Worm (Caenorhabditis elegans) whole organism, L1 larva: Measurements from ENCODE around the gene clec-127.

ENCODE experiments used
- C04F5.9 ChIP-seq: sonication (generic microtip); optimal IDR thresholded peaks from 2 replicates; lab custom pipeline; 2016; ENCODE audit warnings: missing genetic modification characterization, missing compliant biosample characterization
- C16A3.4 ChIP-seq: fragments of 150-350 bp; optimal IDR thresholded peaks from 2 replicates; lab custom pipeline; 2014; ENCODE audit warnings: missing biosample characterization, missing genetic modification characterization
- C34B4.2 ChIP-seq: sonication (generic microtip); optimal IDR thresholded peaks from 2 replicates; lab custom pipeline; 2017; ENCODE audit warnings: mild to moderate bottlenecking, missing genetic modification characterization, missing compliant biosample characterization
- F16B12.6 ChIP-seq: fragments of 150-350 bp; optimal IDR thresholded peaks from 2 replicates; lab custom pipeline; 2014; ENCODE audit warnings: missing biosample characterization, missing genetic modification characterization
- Y116A8C.19 ChIP-seq: sonication (generic microtip); optimal IDR thresholded peaks from 2 replicates; lab custom pipeline; 2016; ENCODE audit warnings: missing compliant biosample characterization, missing genetic modification characterization, borderline replicate concordance
- alr-1 ChIP-seq: fragments of 200-800 bp; sonication (Bioruptor generic); optimal IDR thresholded peaks from 2 replicates; lab custom pipeline; 2018; ENCODE audit warnings: borderline replicate concordance, mild to moderate bottlenecking, missing genetic modification characterization, missing compliant biosample characterization
- blmp-1 ChIP-seq: fragments of 150-350 bp; optimal IDR thresholded peaks from 2 replicates; lab custom pipeline; 2014; ENCODE audit warnings: missing biosample characterization, missing genetic modification characterization
- ceh-63 ChIP-seq: fragments of 200-800 bp; sonication (Bioruptor generic); optimal IDR thresholded peaks from 2 replicates; lab custom pipeline; 2018; ENCODE audit warnings: mild to moderate bottlenecking, missing genetic modification characterization, missing compliant biosample characterization
- ceh-8 ChIP-seq: fragments of 200-800 bp; sonication (Bioruptor generic); optimal IDR thresholded peaks from 2 replicates; lab custom pipeline; 2018; ENCODE audit warnings: mild to moderate bottlenecking, missing genetic modification characterization, moderate library complexity, missing compliant biosample characterization
- ceh-82 ChIP-seq, 3 experiments: fragments of 150-350 bp in 1 of 3; sonication (generic microtip) in 2 of 3; optimal IDR thresholded peaks; 2 replicates each; lab custom pipeline; 2014 to 2017; ENCODE audit warnings: missing biosample characterization in 3 of 3, missing genetic modification characterization in 3 of 3
- ceh-88 ChIP-seq: fragments of 200-800 bp; sonication (Bioruptor generic); IDR thresholded peaks from 2 replicates; pipeline ENCODE4 v1.3.6; 2022; ENCODE audit warnings: missing genetic modification characterization, missing compliant biosample characterization
- dsc-1 ChIP-seq: sonication (generic microtip); optimal IDR thresholded peaks from 2 replicates; lab custom pipeline; 2016; ENCODE audit warnings: mild to moderate bottlenecking, missing genetic modification characterization, missing compliant biosample characterization
- egl-13 ChIP-seq: sonication (generic microtip); optimal IDR thresholded peaks from 2 replicates; lab custom pipeline; 2016; ENCODE audit warnings: missing genotype, missing genetic modification reagents, missing genetic modification characterization, missing compliant biosample characterization
- egl-27 ChIP-seq, 2 experiments: fragments of 150-350 bp in 1 of 2; sonication (generic microtip); optimal IDR thresholded peaks; 3 replicates each; lab custom pipeline; 2017 to 2018; ENCODE audit warnings: missing biosample characterization in 2 of 2, missing genetic modification characterization in 2 of 2, missing genetic modification reagents in 2 of 2
- elt-3 ChIP-seq, 6 experiments: fragments of 150-350 bp in 1 of 6; sonication (generic microtip); optimal IDR thresholded peaks; 2 replicates each; lab custom pipeline; 2017 to 2018; ENCODE audit warnings: missing biosample characterization in 6 of 6, missing genetic modification characterization in 6 of 6, inconsistent platforms in 1 of 6
- ets-5 ChIP-seq: fragments of 200-800 bp; sonication (Bioruptor generic); IDR thresholded peaks from 2 replicates; pipeline ENCODE4 v1.3.6; 2022; ENCODE audit warnings: missing genetic modification characterization, missing compliant biosample characterization
- fkh-4 ChIP-seq: sonication (generic microtip); optimal IDR thresholded peaks from 2 replicates; lab custom pipeline; 2016; ENCODE audit warnings: missing compliant biosample characterization, missing genetic modification characterization, borderline replicate concordance
- hlh-4 ChIP-seq: sonication (generic microtip); optimal IDR thresholded peaks from 2 replicates; lab custom pipeline; 2016; ENCODE audit warnings: mild to moderate bottlenecking, missing genetic modification characterization, missing compliant biosample characterization
- hpl-2 ChIP-seq: fragments of 150-350 bp; optimal IDR thresholded peaks from 2 replicates; lab custom pipeline; 2014; ENCODE audit warnings: missing biosample characterization, missing genetic modification reagents, missing genetic modification characterization
- lin-13 ChIP-seq: fragments of 150-350 bp; optimal IDR thresholded peaks from 2 replicates; lab custom pipeline; 2014; ENCODE audit warnings: missing biosample characterization, missing genetic modification reagents, missing genetic modification characterization
- lin-35 ChIP-seq, 2 experiments: fragments of 150-350 bp; optimal IDR thresholded peaks; 2 replicates each; lab custom pipeline; 2014; ENCODE audit warnings: missing biosample characterization in 2 of 2, missing genetic modification characterization in 2 of 2, missing genetic modification reagents in 2 of 2
- mdl-1 ChIP-seq, 2 experiments: fragments of 150-350 bp; optimal IDR thresholded peaks; 2 replicates each; lab custom pipeline; 2014 to 2017; ENCODE audit warnings: missing biosample characterization in 2 of 2, missing genetic modification characterization in 2 of 2, inconsistent platforms in 1 of 2
- mef-2 ChIP-seq: fragments of 150-350 bp; optimal IDR thresholded peaks from 2 replicates; lab custom pipeline; 2014; ENCODE audit warnings: missing biosample characterization, missing genetic modification characterization
- mep-1 ChIP-seq: fragments of 150-350 bp; optimal IDR thresholded peaks from 2 replicates; lab custom pipeline; 2014; ENCODE audit warnings: missing biosample characterization, missing genetic modification characterization
- nhr-12 ChIP-seq: sonication (generic microtip); optimal IDR thresholded peaks from 2 replicates; lab custom pipeline; 2017; ENCODE audit warnings: missing biosample characterization, missing genetic modification characterization
- nhr-71 ChIP-seq: sonication (generic microtip); optimal IDR thresholded peaks from 2 replicates; lab custom pipeline; 2016; ENCODE audit warnings: mild to moderate bottlenecking, missing genetic modification characterization, moderate library complexity, missing compliant biosample characterization
- nhr-76 ChIP-seq: sonication (generic microtip); optimal IDR thresholded peaks from 2 replicates; lab custom pipeline; 2017; ENCODE audit warnings: missing biosample characterization, missing genetic modification characterization
- nhr-77 ChIP-seq: fragments of 150-350 bp; optimal IDR thresholded peaks from 2 replicates; lab custom pipeline; 2014; ENCODE audit warnings: missing biosample characterization, missing genetic modification characterization
- nhr-85 ChIP-seq: sonication (generic microtip); peaks from one replicate; lab custom pipeline; 2016; ENCODE audit warnings: missing genetic modification characterization, inconsistent platforms, missing compliant biosample characterization
- nhr-90 ChIP-seq: sonication (generic microtip); optimal IDR thresholded peaks from 2 replicates; lab custom pipeline; 2016; ENCODE audit warnings: mild to moderate bottlenecking, missing genetic modification characterization, missing compliant biosample characterization; ENCODE audit not compliant: poor library complexity
- skn-1 ChIP-seq: fragments of 150-350 bp; optimal IDR thresholded peaks from 2 replicates; lab custom pipeline; 2014; ENCODE audit warnings: missing biosample characterization, missing genetic modification characterization
- snu-23 ChIP-seq: sonication (generic microtip); optimal IDR thresholded peaks from 2 replicates; lab custom pipeline; 2016; ENCODE audit warnings: missing genetic modification characterization, missing compliant biosample characterization
- sox-4 ChIP-seq: sonication (generic microtip); optimal IDR thresholded peaks from 2 replicates; lab custom pipeline; 2016; ENCODE audit warnings: missing genetic modification characterization, missing compliant biosample characterization
- sptf-1 ChIP-seq: fragments of 150-350 bp; optimal IDR thresholded peaks from 2 replicates; lab custom pipeline; 2014; ENCODE audit warnings: missing biosample characterization, missing genetic modification characterization
- sup-37 ChIP-seq: fragments of 200-800 bp; sonication (Bioruptor generic); optimal IDR thresholded peaks from 2 replicates; lab custom pipeline; 2018; ENCODE audit warnings: mild to moderate bottlenecking, missing genetic modification characterization, missing compliant biosample characterization
- unc-130 ChIP-seq: fragments of 150-350 bp; optimal IDR thresholded peaks from 2 replicates; lab custom pipeline; 2017; ENCODE audit warnings: missing biosample characterization, missing genetic modification characterization, inconsistent platforms
- unc-30 ChIP-seq: sonication (generic microtip); optimal IDR thresholded peaks from 2 replicates; lab custom pipeline; 2017; ENCODE audit warnings: missing biosample characterization, missing genetic modification characterization
- zag-1 ChIP-seq: fragments of 150-350 bp; optimal IDR thresholded peaks from 2 replicates; lab custom pipeline; 2014; ENCODE audit warnings: missing biosample characterization, missing genetic modification characterization
- ztf-4 ChIP-seq: fragments of 150-350 bp; optimal IDR thresholded peaks from 2 replicates; lab custom pipeline; 2014; ENCODE audit warnings: missing biosample characterization, missing genetic modification characterization

The clec-127 gene

DNA sequence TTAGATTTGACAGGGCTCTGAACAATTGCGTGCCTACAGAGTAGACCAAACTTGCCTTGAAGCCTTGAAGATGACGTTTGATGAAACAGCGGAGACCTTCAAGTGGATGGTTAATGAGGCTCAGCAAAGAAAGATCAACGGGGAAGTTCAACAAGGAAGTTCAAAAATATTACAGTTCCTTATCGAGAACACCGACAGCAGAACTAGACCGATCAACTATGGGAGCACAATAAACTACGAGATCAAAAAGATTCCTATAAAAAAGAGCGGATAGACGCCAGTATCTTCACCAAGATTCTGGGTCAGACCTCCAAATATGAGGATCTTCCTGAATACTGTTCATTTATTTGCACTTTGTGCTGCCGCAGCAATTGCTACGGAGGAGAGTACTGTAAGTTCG, 10.7 kb upstream of the clec-127 start, which contains the start of gene clec-134:
TSS of gene clec-134 (plus strand) at position 301 of the 400 bp plus-strand sequence.
- TF ChIP-seq fkh-4 (no peak), unc-30 (no peak), lin-13 (GFP tag; lab: Kevin White, UChicago) (no peak), C04F5.9 (tag; lab: Kevin White, UChicago) (no peak), dsc-1 (tag; lab: Kevin White, UChicago) (no peak), skn-1 (tag; lab: Kevin White, UChicago) (no peak)

DNA sequence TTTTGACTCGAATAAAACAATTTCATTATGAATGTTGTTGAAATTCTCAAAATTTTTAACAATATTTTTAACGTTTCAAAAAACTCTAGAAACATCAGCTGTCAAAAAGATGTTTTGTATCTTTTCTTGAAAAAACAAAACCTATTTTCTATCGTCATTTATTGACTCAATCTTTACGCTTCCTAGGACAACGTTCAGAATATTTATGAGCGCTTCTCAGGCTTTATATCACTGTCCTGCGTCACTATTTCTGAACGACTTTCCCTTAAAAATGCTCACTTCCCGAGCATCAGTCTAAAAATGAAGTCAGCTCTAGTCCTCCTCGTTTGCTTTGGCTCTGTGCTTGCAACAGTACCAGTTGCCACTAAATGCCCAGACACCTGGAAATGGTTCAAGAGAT, 9.1 kb upstream of the clec-127 start, which contains the start of gene clec-133:
TSS of gene clec-133 (plus strand) at position 301 of the 400 bp plus-strand sequence.
- TF ChIP-seq nhr-90 (tag; lab: Kevin White, UChicago) (no peak), alr-1 (tag; lab: Kevin White, UChicago) (no peak), mdl-1 (tag; optimal IDR thresholded peaks at IDR 0.05; lab: Kevin White, UChicago) (no peak), ceh-8 (GFP tag; lab: Kevin White, UChicago) (no peak), nhr-85 (tag; lab: Kevin White, UChicago) (no peak), sox-4 (no peak), ztf-4 (tag; lab: Kevin White, UChicago) (no peak), mef-2 (tag; lab: Kevin White, UChicago) (no peak), snu-23 (GFP tag; lab: Kevin White, UChicago) (no peak), ceh-88 (GFP tag; lab: Robert Waterston, UW) (no peak)

DNA sequence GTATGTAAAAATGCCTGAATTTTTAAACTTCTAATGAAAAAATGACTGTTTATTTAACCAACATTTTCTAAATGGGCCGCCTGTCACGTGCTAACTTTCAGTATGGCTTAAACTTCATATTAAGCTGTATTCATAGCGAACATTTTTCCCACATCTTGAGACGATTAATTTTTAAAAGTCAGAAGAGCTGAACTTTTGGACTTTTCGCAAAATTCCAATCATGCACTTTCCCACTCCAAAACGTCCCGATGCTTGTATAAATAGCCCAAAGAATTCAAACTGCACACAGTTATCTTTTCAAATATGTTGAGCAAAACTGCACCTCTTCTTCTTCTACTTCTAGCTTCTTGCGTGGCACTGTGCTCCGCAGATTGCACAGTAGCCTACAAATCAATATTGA, 7.7 kb upstream of the clec-127 start, which contains the start of gene clec-132:
TSS of gene clec-132 (plus strand) at position 301 of the 400 bp plus-strand sequence.
- no peak for TF ChIP-seq sup-37
- TF ChIP-seq zag-1 (tag; lab: Kevin White, UChicago) = no peak
- no peak for TF ChIP-seq Y116A8C.19 (tag; lab: Kevin White, UChicago)
- TF ChIP-seq nhr-77 = no peak
- TF ChIP-seq nhr-76 (tag; lab: Kevin White, UChicago) = no peak
- no peak for TF ChIP-seq ets-5 (GFP tag; lab: Robert Waterston, UW)
- TF ChIP-seq egl-13 = no peak
- no peak for TF ChIP-seq C34B4.2
- TF ChIP-seq blmp-1 (tag; lab: Kevin White, UChicago) = no peak
- TF ChIP-seq lin-13 (GFP tag; lab: Kevin White, UChicago) = no peak
- TF ChIP-seq F16B12.6 (tag; lab: Kevin White, UChicago) = no peak
- TF ChIP-seq elt-3 (tag; optimal IDR thresholded peaks at IDR 0.05; lab: Kevin White, UChicago) = no peak
- TF ChIP-seq egl-27 (tag; optimal IDR thresholded peaks at IDR 0.05; lab: Kevin White, UChicago) = no peak
- no peak for TF ChIP-seq ceh-82 (tag; optimal IDR thresholded peaks at IDR 0.05; lab: Kevin White, UChicago)
- no peak for TF ChIP-seq mep-1 (tag; lab: Kevin White, UChicago)
- no peak for TF ChIP-seq sptf-1
- no peak for TF ChIP-seq hlh-4 (tag; lab: Kevin White, UChicago)

DNA sequence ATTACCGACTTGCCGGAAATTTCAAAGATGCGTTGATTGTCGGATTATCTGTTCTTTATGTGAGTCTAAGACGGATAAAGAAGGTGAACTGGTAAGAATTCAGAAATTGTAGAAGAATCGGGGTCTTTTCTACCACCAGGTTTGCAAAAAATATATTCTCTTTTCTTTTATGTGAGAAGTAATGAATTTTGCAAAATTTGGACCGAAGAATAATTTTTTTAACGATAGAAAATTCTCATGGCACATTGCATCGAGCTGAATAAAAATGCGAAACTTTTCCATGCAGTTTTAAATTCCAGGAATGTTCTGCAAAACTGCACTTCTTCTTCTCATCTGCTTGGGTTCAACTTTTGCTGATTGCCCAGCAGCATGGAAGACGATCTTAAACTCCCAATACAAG, 4.2 kb upstream of the clec-127 start, which contains the start of gene clec-130:
TSS of gene clec-130 (plus strand) at position 301 of the 400 bp plus-strand sequence.
- TF ChIP-seq hpl-2 (GFP tag; lab: Kevin White, UChicago) (no peak), lin-35 (GFP tag; optimal IDR thresholded peaks at IDR 0.05; lab: Kevin White, UChicago) (no peak), ceh-63 (GFP tag; lab: Kevin White, UChicago) (no peak)

DNA sequence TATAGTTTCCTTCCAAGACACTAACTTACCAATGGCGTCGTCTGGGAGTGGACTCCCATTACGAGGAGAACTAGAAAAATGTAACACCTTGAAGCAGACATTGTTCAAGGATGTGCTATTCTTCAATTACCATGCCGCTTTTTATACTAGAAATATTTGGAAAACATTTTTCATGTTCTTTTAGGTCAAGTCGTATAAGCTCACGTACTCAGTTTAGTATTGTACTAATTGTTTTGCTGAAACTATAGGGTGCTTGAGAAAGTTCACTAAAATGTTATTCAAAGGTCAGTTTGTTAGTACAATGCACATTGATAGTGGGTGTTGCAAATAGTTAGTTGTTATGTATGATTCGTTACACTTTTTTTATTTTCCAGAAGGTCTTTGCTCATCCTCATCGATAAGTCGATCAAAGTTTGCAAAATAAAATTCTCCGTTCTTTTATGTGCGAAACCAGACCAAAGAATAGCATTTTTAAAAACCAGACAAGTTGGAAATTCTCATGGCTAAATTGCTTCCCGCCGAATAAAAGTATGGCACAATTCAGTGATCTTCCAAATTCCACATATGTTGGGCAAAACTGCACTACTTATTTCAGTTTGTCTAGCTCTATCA, 2.0 kb upstream of the clec-127 start, which contains the start of the genes clec-128 and clec-129:
TSS of gene clec-128 (minus strand) at position 101 of the 612 bp plus-strand sequence.
TSS of gene clec-129 (plus strand) at position 562 of the 612 bp plus-strand sequence.
- TF ChIP-seq nhr-12 (tag; lab: Kevin White, UChicago) (no peak), alr-1 (tag; lab: Kevin White, UChicago) (no peak), nhr-71 (tag; lab: Kevin White, UChicago) (no peak), unc-130 (tag; lab: Kevin White, UChicago) (no peak), ceh-88 (GFP tag; lab: Robert Waterston, UW) (no peak), C16A3.4 (no peak), nhr-85 (tag; lab: Kevin White, UChicago) (no peak)
